Fruit fly (Drosophila melanogaster) whole organism, wandering third instar larva: Measurements from ENCODE around the gene CG4617.

Experiments used
- Abd-B ChIP-seq: fragments of >200 bp; optimal IDR thresholded peaks from 2 replicates; lab custom pipeline; 2017; ENCODE audit warnings: missing biosample characterization, missing genetic modification characterization
- CG9705 ChIP-seq: fragments of 200-800 bp; sonication (Bioruptor generic); optimal IDR thresholded peaks from 2 replicates; lab custom pipeline; 2018; ENCODE audit warnings: missing biosample characterization, mild to moderate bottlenecking, missing genetic modification characterization
- Dfd ChIP-seq: fragments of >200 bp; optimal IDR thresholded peaks from 2 replicates; lab custom pipeline; 2017; ENCODE audit warnings: missing biosample characterization, missing genetic modification characterization
- Hr78 ChIP-seq: fragments of >200 bp; optimal IDR thresholded peaks from 2 replicates; lab custom pipeline; 2017; ENCODE audit warnings: missing biosample characterization, missing genetic modification characterization
- N ChIP-seq: fragments of >200 bp; optimal IDR thresholded peaks from 2 replicates; lab custom pipeline; 2018; ENCODE audit warnings: missing biosample characterization, missing external identifiers, missing genetic modification characterization
- Rel ChIP-seq, 2 experiments: fragments of 200-800 bp; sonication (Bioruptor generic) in 1 of 2; optimal IDR thresholded peaks; 2 replicates in 1 of 2; 3 replicates in 1 of 2; lab custom pipeline; 2016 to 2019; ENCODE audit warnings: mild to moderate bottlenecking in 2 of 2, missing biosample characterization in 2 of 2, missing genetic modification characterization in 2 of 2, moderate library complexity in 1 of 2
- ey ChIP-seq: fragments of 200-800 bp; sonication (Bioruptor generic); optimal IDR thresholded peaks from 2 replicates; lab custom pipeline; 2016; ENCODE audit warnings: missing biosample characterization, missing genetic modification characterization
- fru ChIP-seq: fragments of 200-800 bp; sonication (Bioruptor generic); optimal IDR thresholded peaks from 3 replicates; lab custom pipeline; 2016; ENCODE audit warnings: missing biosample characterization, mild to moderate bottlenecking, missing genetic modification characterization
- h ChIP-seq: fragments of 200-800 bp; sonication (Bioruptor generic); optimal IDR thresholded peaks from 3 replicates; lab custom pipeline; 2016; ENCODE audit warnings: missing biosample characterization, mild to moderate bottlenecking, missing genetic modification characterization
- lola ChIP-seq: fragments of >200 bp; optimal IDR thresholded peaks from 2 replicates; lab custom pipeline; 2017; ENCODE audit warnings: missing biosample characterization, missing genetic modification characterization
- psq ChIP-seq: fragments of 200-800 bp; sonication (Bioruptor generic); optimal IDR thresholded peaks from 3 replicates; lab custom pipeline; 2017; ENCODE audit warnings: missing biosample characterization, mild to moderate bottlenecking, missing genetic modification characterization, moderate library complexity

dm6 chrX:7068088-7068487 is 36.2 kb downstream of the CG4617 start:
- TF ChIP-seq psq (GFP tag; lab: Kevin White, UChicago) (no peak), lola (GFP tag; lab: Kevin White, UChicago) (no peak), ey (GFP tag; lab: Kevin White, UChicago) (no peak), N (GFP tag; lab: Kevin White, UChicago) (no peak), Hr78 (GFP tag; lab: Kevin White, UChicago) (no peak), Dfd (GFP tag; lab: Kevin White, UChicago) (no peak), Rel (GFP tag; optimal IDR thresholded peaks at IDR 0.05; lab: Kevin White, UChicago) (no peak), Rel (tag; optimal IDR thresholded peaks at IDR 0.05; lab: Kevin White, UChicago) (peak; percentile 54), CG9705 (GFP tag; lab: Kevin White, UChicago) (no peak), h (no peak), fru (no peak), Abd-B (no peak)
